Worm (Caenorhabditis elegans): ENCODE data around the gene fbxc-24.

The fbxc-24 gene

ce11 chrII:922778-923177 is 13.3 kb upstream of the fbxc-24 start:
- no peak for TF ChIP-seq zim-3 (tag; optimal IDR thresholded peaks at IDR 0.05)
- peak; percentile 44 for TF ChIP-seq nhr-80 (tag; optimal IDR thresholded peaks at IDR 0.05)

ce11 chrII:920326-920725 is 10.9 kb upstream of the fbxc-24 start:
- TF ChIP-seq ztf-22 (GFP tag; optimal IDR thresholded peaks at IDR 0.05), result no peak
- no peak for TF ChIP-seq hlh-12 (tag; optimal IDR thresholded peaks at IDR 0.05)
- no peak for TF ChIP-seq lin-40 (tag; optimal IDR thresholded peaks at IDR 0.05)
- TF ChIP-seq sea-2 (GFP tag; IDR thresholded peaks at IDR 0.05), result no peak
- TF ChIP-seq nhr-90 (tag; optimal IDR thresholded peaks at IDR 0.05), result no peak
- no peak for TF ChIP-seq nfyb-1 (GFP tag; IDR thresholded peaks at IDR 0.05)
- TF ChIP-seq ama-1 (optimal IDR thresholded peaks at IDR 0.05), result no peak
- no peak for TF ChIP-seq ama-1 (GFP tag; optimal IDR thresholded peaks at IDR 0.05)
- TF ChIP-seq Y53G8AR.9 (GFP tag; conservative IDR thresholded peaks at IDR 0.05), result no peak
- TF ChIP-seq lsl-1 (GFP tag; optimal IDR thresholded peaks at IDR 0.05), result no peak
- no peak for TF ChIP-seq snpc-4 (GFP tag; optimal IDR thresholded peaks at IDR 0.05)
- no peak for TF ChIP-seq snpc-4 (tag; optimal IDR thresholded peaks at IDR 0.05)
- TF ChIP-seq lsy-27 (tag; optimal IDR thresholded peaks at IDR 0.05; ENCODE audit: borderline replicate concordance, insufficient read depth), result no peak
- TF ChIP-seq T07F8.4 (tag; optimal IDR thresholded peaks at IDR 0.05), result no peak
- no peak for TF ChIP-seq tlf-1 (GFP tag; optimal IDR thresholded peaks at IDR 0.05)
- no peak for TF ChIP-seq gei-17 (GFP tag; optimal IDR thresholded peaks at IDR 0.05)
- TF ChIP-seq lir-1 (GFP tag; conservative IDR thresholded peaks at IDR 0.05), result no peak

ce11 chrII:917324-917723 is 7.9 kb upstream of the fbxc-24 start, which contains the start of gene fbxc-30:
fbxc-30 (plus strand) TSS chrII:917624.
- no peak for TF ChIP-seq snpc-1.3 (tag; optimal IDR thresholded peaks at IDR 0.05; ENCODE audit: insufficient read depth)
- no peak for TF ChIP-seq egl-44 (GFP tag; IDR thresholded peaks at IDR 0.05)
- TF ChIP-seq cebp-2 (GFP tag; IDR thresholded peaks at IDR 0.05), result no peak
- TF ChIP-seq egrh-3 (GFP tag; IDR thresholded peaks at IDR 0.05), result no peak
- TF ChIP-seq F39B2.1 (GFP tag; IDR thresholded peaks at IDR 0.05), result no peak

ce11 chrII:915780-916179 is 6.3 kb upstream of the fbxc-24 start, which contains the start of gene fbxc-29:
fbxc-29 (plus strand) TSS chrII:916080.
- TF ChIP-seq lin-35 (GFP tag; optimal IDR thresholded peaks at IDR 0.05) (no peak), F55B11.4 (tag; optimal IDR thresholded peaks at IDR 0.05; ENCODE audit: borderline replicate concordance, insufficient read depth) (no peak)

ce11 chrII:915206-915605 is 5.8 kb upstream of the fbxc-24 start:
- no peak for TF ChIP-seq T07F8.4 (tag; optimal IDR thresholded peaks at IDR 0.05)
- TF ChIP-seq hmg-1.2 (GFP tag; IDR thresholded peaks at IDR 0.05), result no peak
- no peak for TF ChIP-seq mxl-1 (tag; optimal IDR thresholded peaks at IDR 0.05)
- no peak for TF ChIP-seq snpc-1.3 (tag; optimal IDR thresholded peaks at IDR 0.05; ENCODE audit: insufficient read depth)
- peak; percentile 95 for TF ChIP-seq nhr-80 (tag; optimal IDR thresholded peaks at IDR 0.05)
- no peak for TF ChIP-seq bed-2 (GFP tag; IDR thresholded peaks at IDR 0.05)
- TF ChIP-seq ama-1 (optimal IDR thresholded peaks at IDR 0.05), result no peak
- no peak for TF ChIP-seq ama-1 (GFP tag; optimal IDR thresholded peaks at IDR 0.05)
- no peak for TF ChIP-seq Y67H2A.10 (GFP tag; conservative IDR thresholded peaks at IDR 0.05)
- no peak for TF ChIP-seq unc-130 (GFP tag; optimal IDR thresholded peaks at IDR 0.05)
- peak; percentile 48 for TF ChIP-seq atf-7 (tag; optimal IDR thresholded peaks at IDR 0.05)
- TF ChIP-seq ets-4 (GFP tag; optimal IDR thresholded peaks at IDR 0.05), result peak; percentile 94
- no peak for TF ChIP-seq T26A5.8 (tag; optimal IDR thresholded peaks at IDR 0.05)
- TF ChIP-seq ztf-26 (tag; optimal IDR thresholded peaks at IDR 0.05), result no peak
- TF ChIP-seq nhr-27 (tag; optimal IDR thresholded peaks at IDR 0.05), result no peak
- peak; percentile 67 for TF ChIP-seq ztf-22 (GFP tag; optimal IDR thresholded peaks at IDR 0.05)
- peak; percentile 35; the same call in 1 of the 2 replicates for TF ChIP-seq mcd-1 (GFP tag; IDR thresholded peaks at IDR 0.05)
- no peak for TF ChIP-seq F49E8.2 (tag; optimal IDR thresholded peaks at IDR 0.05; ENCODE audit: insufficient read depth)
- TF ChIP-seq cebp-1 (GFP tag; IDR thresholded peaks at IDR 0.05), result no peak
- no peak for TF ChIP-seq cebp-1 (tag; optimal IDR thresholded peaks at IDR 0.05)
- TF ChIP-seq pha-4 (tag; optimal IDR thresholded peaks at IDR 0.05), result peak; percentile 89
- peak; percentile 63 for TF ChIP-seq dox-1 (GFP tag; IDR thresholded peaks at IDR 0.05)
